Worm (Caenorhabditis elegans): ENCODE results near the gene pigt-1.

ce11 chrV:10931189-10931588 is 27.4 kb downstream of the pigt-1 start, which contains the start of gene scvp-1:
- TF ChIP-seq pha-4 (tag; optimal IDR thresholded peaks at IDR 0.05), result no peak
- no peak for TF ChIP-seq ccch-3 (GFP tag; optimal IDR thresholded peaks at IDR 0.05)
- no peak for TF ChIP-seq C17E4.6 (GFP tag; IDR thresholded peaks at IDR 0.05)
- no peak for TF ChIP-seq nhr-90 (tag; optimal IDR thresholded peaks at IDR 0.05)
- no peak for TF ChIP-seq efl-1 (GFP tag; optimal IDR thresholded peaks at IDR 0.05)
- no peak for TF ChIP-seq ama-1 (optimal IDR thresholded peaks at IDR 0.05)
- no peak for TF ChIP-seq ama-1 (GFP tag; optimal IDR thresholded peaks at IDR 0.05)
- TF ChIP-seq ets-4 (GFP tag; optimal IDR thresholded peaks at IDR 0.05), result no peak
- TF ChIP-seq B0261.1 (tag; optimal IDR thresholded peaks at IDR 0.05), result no peak
- TF ChIP-seq ztf-18 (tag; optimal IDR thresholded peaks at IDR 0.05), result no peak
- TF ChIP-seq sea-2 (GFP tag; IDR thresholded peaks at IDR 0.05), result no peak
- no peak for TF ChIP-seq unc-62 (GFP tag; optimal IDR thresholded peaks at IDR 0.05)
- TF ChIP-seq egl-44 (GFP tag; IDR thresholded peaks at IDR 0.05), result no peak
